Worm (Caenorhabditis elegans) whole organism, L2 larva: Measurements from ENCODE around the gene F41E6.15.

ENCODE experiments used
- ama-1 ChIP-seq: fragments of 150-350 bp; optimal IDR thresholded peaks from 2 replicates; lab custom pipeline; 2018; ENCODE audit warnings: inconsistent platforms
- elt-1 ChIP-seq: fragments of 150-350 bp; optimal IDR thresholded peaks from 2 replicates; lab custom pipeline; 2014; ENCODE audit warnings: missing biosample characterization, missing genetic modification characterization
- fos-1 ChIP-seq: fragments of 150-350 bp; optimal IDR thresholded peaks from 2 replicates; lab custom pipeline; 2014; ENCODE audit warnings: missing biosample characterization, missing genetic modification characterization
- mbf-1 ChIP-seq: sonication (generic microtip); optimal IDR thresholded peaks from 2 replicates; lab custom pipeline; 2017; ENCODE audit warnings: missing biosample characterization, missing genetic modification characterization
- nhr-237 ChIP-seq: fragments of 150-350 bp; optimal IDR thresholded peaks from 2 replicates; lab custom pipeline; 2014; ENCODE audit warnings: missing biosample characterization, missing genetic modification characterization
- peb-1 ChIP-seq: fragments of 150-350 bp; optimal IDR thresholded peaks from 2 replicates; lab custom pipeline; 2014; ENCODE audit warnings: missing biosample characterization, missing genetic modification characterization
- skn-1 ChIP-seq: sonication (generic microtip); optimal IDR thresholded peaks from 2 replicates; lab custom pipeline; 2017; ENCODE audit warnings: missing biosample characterization, missing genetic modification characterization
- unc-62 ChIP-seq: fragments of 150-350 bp; optimal IDR thresholded peaks from 2 replicates; lab custom pipeline; 2014; ENCODE audit warnings: missing biosample characterization, missing genetic modification reagents, missing genetic modification characterization
- ztf-11 ChIP-seq: sonication (generic microtip); optimal IDR thresholded peaks from 2 replicates; lab custom pipeline; 2017; ENCODE audit warnings: missing biosample characterization, missing genetic modification characterization

DNA sequence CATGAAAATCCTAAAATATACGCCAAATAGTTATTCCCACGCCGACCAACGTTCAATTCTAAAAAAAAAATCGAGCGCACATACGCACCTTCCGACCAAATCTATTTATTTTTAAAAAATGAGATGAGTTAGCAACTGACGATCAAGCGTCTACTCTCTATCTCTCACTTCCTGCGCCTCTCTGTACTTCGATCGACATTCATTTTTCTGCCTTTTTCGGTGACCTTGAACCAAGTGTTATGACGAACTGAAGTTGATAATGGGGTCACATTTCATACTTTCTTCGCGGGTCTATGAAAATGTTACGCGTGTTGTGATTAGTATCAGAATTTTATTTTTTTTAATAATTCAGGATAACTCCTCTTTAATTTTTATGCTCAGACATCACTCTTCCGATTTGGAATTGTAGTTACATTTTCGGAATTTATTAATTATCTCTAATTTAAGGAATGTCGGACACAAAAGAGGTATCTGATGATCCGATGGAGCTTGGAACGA lies 4.9 kb upstream of the F41E6.15 start, which contains the start of gene smk-1:
- TF ChIP-seq peb-1 (no peak), unc-62 (GFP tag; lab: Kevin White, UChicago) (no peak), fos-1 (peak; percentile 50), ama-1 (lab: Kevin White, UChicago) (no peak), ztf-11 (no peak), skn-1 (tag; lab: Kevin White, UChicago) (no peak), mbf-1 (no peak), nhr-237 (tag; lab: Kevin White, UChicago) (no peak), elt-1 (tag; lab: Kevin White, UChicago) (no peak)
